Worm (Caenorhabditis elegans) whole organism, L4 larva: ENCODE results near the gene srd-21.
A peak's percentile ranks its signal among the peaks of the same experiment; 100 is the strongest.

Experiments
- F26F4.8 ChIP-seq: fragments of 200-800 bp; sonication (Bioruptor generic); conservative IDR thresholded peaks from 2 replicates; pipeline ENCODE4 v1.3.6; 2022; ENCODE audit warnings: missing genetic modification characterization, missing compliant biosample characterization
- F44E2.7 ChIP-seq: fragments of 200-800 bp; sonication (Bioruptor generic); IDR thresholded peaks from 2 replicates; pipeline ENCODE4 v2.1.2; 2022; ENCODE audit warnings: missing genetic modification characterization, missing compliant biosample characterization
- F49E8.2 ChIP-seq: sonication (generic microtip); optimal IDR thresholded peaks from 2 replicates; lab custom pipeline; 2016; ENCODE audit warnings: missing compliant biosample characterization, mild to moderate bottlenecking, missing genetic modification characterization, borderline replicate concordance
- R02D3.7 ChIP-seq: fragments of 150-350 bp; sonication (generic microtip); optimal IDR thresholded peaks from 3 replicates; lab custom pipeline; 2014; ENCODE audit warnings: missing biosample characterization, missing genetic modification characterization
- T26A8.4 ChIP-seq: fragments of 200-800 bp; sonication (Bioruptor generic); IDR thresholded peaks from 2 replicates; pipeline ENCODE4 v1.3.6; 2022; ENCODE audit warnings: missing genetic modification characterization, missing compliant biosample characterization
- Y105C5A.15 ChIP-seq: fragments of 200-800 bp; sonication (Bioruptor generic); IDR thresholded peaks from 2 replicates; pipeline ENCODE4 v1.3.6; 2022; ENCODE audit warnings: missing genetic modification characterization, missing compliant biosample characterization
- Y75B8A.6 ChIP-seq: fragments of 200-800 bp; sonication (Bioruptor generic); IDR thresholded peaks from 2 replicates; pipeline ENCODE4 v1.3.6; 2022; ENCODE audit warnings: missing genetic modification reagents, missing genetic modification characterization, missing compliant biosample characterization
- aha-1 ChIP-seq: fragments of 150-350 bp; peaks from one replicate; lab custom pipeline; 2014; ENCODE audit warnings: missing biosample characterization, missing genetic modification characterization
- aly-2 ChIP-seq: sonication (generic microtip); optimal IDR thresholded peaks from 2 replicates; lab custom pipeline; 2018; ENCODE audit warnings: missing biosample characterization, missing genetic modification characterization
- arid-1 ChIP-seq: fragments of 200-800 bp; sonication (Bioruptor generic); conservative IDR thresholded peaks from 2 replicates; pipeline ENCODE4 v1.3.6; 2022; ENCODE audit warnings: missing genetic modification reagents, missing genetic modification characterization, missing compliant biosample characterization
- attf-4 ChIP-seq: sonication (generic microtip); optimal IDR thresholded peaks from 3 replicates; lab custom pipeline; 2017; ENCODE audit warnings: missing biosample characterization, missing genetic modification characterization
- ceh-20 ChIP-seq: fragments of 200-800 bp; sonication (Bioruptor generic); IDR thresholded peaks from 2 replicates; pipeline ENCODE4 v1.3.6; 2022; ENCODE audit warnings: missing genetic modification reagents, missing genetic modification characterization, missing compliant biosample characterization
- ceh-32 ChIP-seq: sonication (generic microtip); optimal IDR thresholded peaks from 2 replicates; lab custom pipeline; 2016; ENCODE audit warnings: mild to moderate bottlenecking, missing genetic modification characterization, missing compliant biosample characterization; ENCODE audit not compliant: poor library complexity
- ceh-44 ChIP-seq: fragments of 200-800 bp; sonication (Bioruptor generic); IDR thresholded peaks from 2 replicates; pipeline ENCODE4 v1.3.6; 2022; ENCODE audit warnings: missing genetic modification reagents, missing genetic modification characterization, missing compliant biosample characterization
- ceh-62 ChIP-seq: sonication (generic microtip); optimal IDR thresholded peaks from 2 replicates; lab custom pipeline; 2017; ENCODE audit warnings: missing biosample characterization, missing genetic modification characterization
- daf-12 ChIP-seq: fragments of 150-350 bp; optimal IDR thresholded peaks from 2 replicates; lab custom pipeline; 2014; ENCODE audit warnings: missing biosample characterization, missing genetic modification reagents, missing genetic modification characterization
- daf-8 ChIP-seq: fragments of 200-800 bp; sonication (Bioruptor generic); IDR thresholded peaks from 2 replicates; pipeline ENCODE4 v1.3.6; 2022; ENCODE audit warnings: missing genetic modification characterization, missing compliant biosample characterization
- dmd-8 ChIP-seq: fragments of 200-800 bp; sonication (Bioruptor generic); IDR thresholded peaks from 2 replicates; pipeline ENCODE4 v1.3.6; 2022; ENCODE audit warnings: missing genetic modification characterization, missing compliant biosample characterization
- dmd-9 ChIP-seq: fragments of 200-800 bp; sonication (Bioruptor generic); IDR thresholded peaks from 2 replicates; pipeline ENCODE4 v1.3.6; 2022; ENCODE audit warnings: missing genetic modification reagents, missing genetic modification characterization, missing compliant biosample characterization
- dpl-1 ChIP-seq: fragments of 150-350 bp; optimal IDR thresholded peaks from 2 replicates; lab custom pipeline; 2014; ENCODE audit warnings: missing biosample characterization, missing genetic modification reagents, missing genetic modification characterization
- duxl-1 ChIP-seq: sonication (generic microtip); optimal IDR thresholded peaks from 2 replicates; lab custom pipeline; 2016; ENCODE audit warnings: mild to moderate bottlenecking, missing genetic modification characterization, moderate library complexity, missing compliant biosample characterization; ENCODE audit not compliant: poor library complexity
- dve-1 ChIP-seq: sonication (generic microtip); optimal IDR thresholded peaks from 2 replicates; lab custom pipeline; 2017; ENCODE audit warnings: antibody characterized with exemption, mild to moderate bottlenecking, missing genetic modification characterization, missing compliant biosample characterization; ENCODE audit not compliant: insufficient read depth
- egl-43 ChIP-seq: fragments of 200-800 bp; sonication (Bioruptor generic); IDR thresholded peaks from 2 replicates; pipeline ENCODE4 v1.3.6; 2022; ENCODE audit warnings: missing genetic modification reagents, missing genetic modification characterization, missing compliant biosample characterization
- gei-8 ChIP-seq: fragments of 200-800 bp; sonication (Bioruptor generic); optimal IDR thresholded peaks from 2 replicates; lab custom pipeline; 2018; ENCODE audit warnings: mild to moderate bottlenecking, missing genetic modification characterization, missing compliant biosample characterization
- hif-1 ChIP-seq, 2 experiments: sonication (generic microtip); optimal IDR thresholded peaks; 2 replicates each; lab custom pipeline; 2016 to 2017; ENCODE audit warnings: missing compliant biosample characterization in 2 of 2, missing genetic modification characterization in 2 of 2, missing genetic modification reagents in 2 of 2, missing genotype in 2 of 2, mild to moderate bottlenecking in 1 of 2
- hlh-30 ChIP-seq: sonication (generic microtip); optimal IDR thresholded peaks from 2 replicates; lab custom pipeline; 2017; ENCODE audit warnings: antibody characterized with exemption, mild to moderate bottlenecking, missing genetic modification characterization, missing compliant biosample characterization; ENCODE audit not compliant: insufficient read depth
- hmg-1.1 ChIP-seq: fragments of 200-800 bp; sonication (Bioruptor generic); IDR thresholded peaks from 2 replicates; pipeline ENCODE4 v1.3.6; 2022; ENCODE audit warnings: missing genetic modification reagents, missing genetic modification characterization, missing compliant biosample characterization
- lin-1 ChIP-seq: fragments of 200-800 bp; sonication (Bioruptor generic); IDR thresholded peaks from 2 replicates; pipeline ENCODE4 v1.3.6; 2022; ENCODE audit warnings: missing genetic modification reagents, missing genetic modification characterization, missing compliant biosample characterization
- lin-38 ChIP-seq: fragments of 200-800 bp; sonication (Bioruptor generic); IDR thresholded peaks from 2 replicates; pipeline ENCODE4 v1.3.6; 2022; ENCODE audit warnings: missing genetic modification reagents, missing genetic modification characterization, missing compliant biosample characterization
- lin-39 ChIP-seq: fragments of 150-350 bp; optimal IDR thresholded peaks from 2 replicates; lab custom pipeline; 2014; ENCODE audit warnings: missing biosample characterization, missing genetic modification reagents, missing genetic modification characterization
- lsy-2 ChIP-seq, 2 experiments: fragments of 150-350 bp in 1 of 2; sonication (generic microtip) in 1 of 2; optimal IDR thresholded peaks; 2 replicates each; lab custom pipeline; 2014 to 2017; ENCODE audit warnings: missing biosample characterization in 2 of 2, missing genetic modification characterization in 2 of 2
- madf-9 ChIP-seq: fragments of 200-800 bp; sonication (Bioruptor generic); conservative IDR thresholded peaks from 2 replicates; pipeline ENCODE4 v1.3.6; 2022; ENCODE audit warnings: missing genetic modification reagents, missing genetic modification characterization, missing compliant biosample characterization
- mdl-1 ChIP-seq, 2 experiments: fragments of 150-350 bp in 1 of 2; sonication (generic microtip) in 1 of 2; optimal IDR thresholded peaks; 2 replicates each; lab custom pipeline; 2014 to 2017; ENCODE audit warnings: missing biosample characterization in 2 of 2, missing genetic modification characterization in 2 of 2
- mdt-29 ChIP-seq: fragments of 200-800 bp; sonication (Bioruptor generic); IDR thresholded peaks from 2 replicates; pipeline ENCODE4 v1.3.6; 2022; ENCODE audit warnings: missing genetic modification reagents, missing genetic modification characterization, missing compliant biosample characterization
- mep-1 ChIP-seq: fragments of 150-350 bp; sonication (generic microtip); optimal IDR thresholded peaks from 3 replicates; lab custom pipeline; 2014; ENCODE audit warnings: missing biosample characterization, missing genetic modification characterization
- mxl-2 ChIP-seq: fragments of 200-800 bp; sonication (Bioruptor generic); conservative IDR thresholded peaks from 2 replicates; pipeline ENCODE4 v1.3.6; 2022; ENCODE audit warnings: missing genetic modification reagents, missing genetic modification characterization, missing compliant biosample characterization
- nhr-10 ChIP-seq: fragments of 150-350 bp; optimal IDR thresholded peaks from 2 replicates; lab custom pipeline; 2014; ENCODE audit warnings: missing biosample characterization, missing genetic modification characterization
- nhr-102 ChIP-seq: sonication (generic microtip); optimal IDR thresholded peaks from 2 replicates; lab custom pipeline; 2016; ENCODE audit warnings: mild to moderate bottlenecking, missing genetic modification characterization, moderate library complexity, missing compliant biosample characterization
- nhr-237 ChIP-seq: sonication (generic microtip); optimal IDR thresholded peaks from 2 replicates; lab custom pipeline; 2017; ENCODE audit warnings: missing biosample characterization, missing genetic modification characterization
- nhr-42 ChIP-seq: fragments of 200-800 bp; sonication (Bioruptor generic); IDR thresholded peaks from 2 replicates; pipeline ENCODE4 v1.3.6; 2022; ENCODE audit warnings: missing genetic modification characterization, missing compliant biosample characterization
- nhr-48 ChIP-seq: sonication (generic microtip); optimal IDR thresholded peaks from 2 replicates; lab custom pipeline; 2016; ENCODE audit warnings: mild to moderate bottlenecking, missing genetic modification characterization, missing compliant biosample characterization
- nhr-76 ChIP-seq: fragments of 150-350 bp; optimal IDR thresholded peaks from 2 replicates; lab custom pipeline; 2014; ENCODE audit warnings: missing biosample characterization, missing genetic modification characterization
- pqm-1 ChIP-seq: sonication (generic microtip); optimal IDR thresholded peaks from 2 replicates; lab custom pipeline; 2017; ENCODE audit warnings: missing biosample characterization, missing genetic modification characterization
- sdz-12 ChIP-seq: fragments of 200-800 bp; sonication (Bioruptor generic); optimal IDR thresholded peaks from 2 replicates; lab custom pipeline; 2018; ENCODE audit warnings: mild to moderate bottlenecking, missing genetic modification characterization, missing compliant biosample characterization
- skn-1 ChIP-seq: fragments of 150-350 bp; optimal IDR thresholded peaks from 2 replicates; lab custom pipeline; 2014; ENCODE audit warnings: missing biosample characterization, missing genetic modification characterization
- snpc-1.2 ChIP-seq: fragments of 200-800 bp; sonication (Bioruptor generic); IDR thresholded peaks from 2 replicates; pipeline ENCODE4 v1.3.6; 2022; ENCODE audit warnings: missing genetic modification reagents, missing genetic modification characterization, missing compliant biosample characterization
- spr-1 ChIP-seq: sonication (generic microtip); optimal IDR thresholded peaks from 2 replicates; lab custom pipeline; 2016; ENCODE audit warnings: mild to moderate bottlenecking, missing genetic modification characterization, missing compliant biosample characterization
- tra-1 ChIP-seq: fragments of 200-800 bp; sonication (Bioruptor generic); IDR thresholded peaks from 2 replicates; pipeline ENCODE4 v1.3.6; 2022; ENCODE audit warnings: missing genetic modification reagents, missing genetic modification characterization, missing compliant biosample characterization
- unc-39 ChIP-seq: sonication (generic microtip); optimal IDR thresholded peaks from 2 replicates; lab custom pipeline; 2017; ENCODE audit warnings: missing biosample characterization, missing genetic modification characterization
- zip-2 ChIP-seq: fragments of 150-350 bp; optimal IDR thresholded peaks from 2 replicates; lab custom pipeline; 2014; ENCODE audit warnings: missing biosample characterization, missing genetic modification characterization
- ztf-7 ChIP-seq: fragments of 150-350 bp; optimal IDR thresholded peaks from 2 replicates; lab custom pipeline; 2014; ENCODE audit warnings: missing biosample characterization, missing genetic modification characterization

srd-21 gene

ce11 chrV:16595140-16595791 is 34.4 kb upstream of the srd-21 start, which contains the start of gene cpl-1 (continued):
- TF ChIP-seq arid-1 (GFP tag; lab: Robert Waterston, UW) (no peak), nhr-237 (tag; lab: Kevin White, UChicago) (no peak), skn-1 (tag; lab: Kevin White, UChicago) (no peak), T26A8.4 (GFP tag; lab: Robert Waterston, UW) (no peak; the same call in none of the 2 replicates), dmd-8 (GFP tag; lab: Robert Waterston, UW) (no peak), madf-9 (GFP tag; lab: Robert Waterston, UW) (no peak), attf-4 (tag; lab: Kevin White, UChicago) (no peak), F44E2.7 (GFP tag; lab: Robert Waterston, UW) (no peak), nhr-48 (tag; lab: Kevin White, UChicago) (peak; percentile 47), sdz-12 (GFP tag; lab: Kevin White, UChicago) (no peak), lin-39 (no peak), mxl-2 (GFP tag; lab: Robert Waterston, UW) (no peak), ceh-20 (GFP tag; lab: Robert Waterston, UW) (no peak; the same call in 1 of the 2 replicates), hlh-30 (tag; lab: Kevin White, UChicago) (peak; percentile 59), F26F4.8 (GFP tag; lab: Robert Waterston, UW) (no peak), duxl-1 (tag; lab: Kevin White, UChicago) (no peak), aha-1 (tag; lab: Kevin White, UChicago) (peak; percentile 93), lin-1 (peak; percentile 40; the same call in 1 of the 2 replicates), tra-1 (GFP tag; lab: Robert Waterston, UW) (peak; percentile 57), dmd-9 (GFP tag; lab: Robert Waterston, UW) (no peak), mdt-29 (GFP tag; lab: Robert Waterston, UW) (no peak), mep-1 (tag; lab: Kevin White, UChicago) (no peak), ceh-32 (tag; lab: Kevin White, UChicago) (no peak), daf-8 (no peak), egl-43 (GFP tag; lab: Robert Waterston, UW) (no peak), lsy-2 (tag; optimal IDR thresholded peaks at IDR 0.05; lab: Kevin White, UChicago) (no peak), F49E8.2 (tag; lab: Kevin White, UChicago) (no peak), ceh-62 (tag; lab: Kevin White, UChicago) (no peak), hif-1 (tag; optimal IDR thresholded peaks at IDR 0.05; lab: Kevin White, UChicago) (no peak), Y105C5A.15 (no peak), dpl-1 (no peak), Y75B8A.6 (GFP tag; lab: Robert Waterston, UW) (no peak), nhr-76 (no peak), spr-1 (tag; lab: Kevin White, UChicago) (no peak), R02D3.7 (no peak), aly-2 (tag; lab: Kevin White, UChicago) (no peak), dve-1 (tag; lab: Kevin White, UChicago) (peak; percentile 84), nhr-42 (GFP tag; lab: Robert Waterston, UW) (no peak), ceh-44 (GFP tag; lab: Robert Waterston, UW) (no peak), lin-38 (GFP tag; lab: Robert Waterston, UW) (no peak), zip-2 (tag; lab: Kevin White, UChicago) (no peak), unc-39 (tag; lab: Kevin White, UChicago) (no peak), snpc-1.2 (no peak), daf-12 (no peak), pqm-1 (tag; lab: Kevin White, UChicago) (peak; percentile 9), gei-8 (no peak), mdl-1 (tag; optimal IDR thresholded peaks at IDR 0.05; lab: Kevin White, UChicago) (no peak), ztf-7 (tag; lab: Kevin White, UChicago) (no peak), hmg-1.1 (GFP tag; lab: Robert Waterston, UW) (no peak), nhr-10 (tag; lab: Kevin White, UChicago) (no peak), nhr-102 (tag; lab: Kevin White, UChicago) (peak; percentile 51)
